Worm (Caenorhabditis elegans): Measurements from ENCODE around the gene C03B1.17.

Gene C03B1.17

DNA sequence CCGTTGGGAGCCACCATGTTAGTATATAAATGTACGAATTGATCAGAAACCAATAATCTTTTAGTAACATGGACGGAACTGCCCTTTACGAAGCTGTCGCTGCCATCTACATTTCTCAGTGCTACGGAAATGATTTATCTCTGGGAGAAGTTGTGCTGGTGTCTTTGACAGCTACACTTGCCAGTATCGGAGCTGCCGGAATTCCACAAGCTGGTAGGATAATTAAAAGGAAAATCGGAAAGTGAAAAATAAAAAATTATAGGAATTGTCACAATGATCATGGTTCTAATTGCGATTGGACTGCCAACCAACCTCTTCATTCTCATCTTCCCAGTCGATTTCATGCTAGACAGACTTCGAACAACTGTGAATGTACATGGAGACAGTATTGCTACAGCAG lies 32.5 kb downstream of the C03B1.17 start:
- no peak for TF ChIP-seq egl-18 (GFP tag; IDR thresholded peaks at IDR 0.05)
- no peak for TF ChIP-seq zfh-2 (GFP tag; conservative IDR thresholded peaks at IDR 0.05)
- no peak for TF ChIP-seq egrh-3 (GFP tag; IDR thresholded peaks at IDR 0.05)
- TF ChIP-seq lin-40 (tag; optimal IDR thresholded peaks at IDR 0.05): no peak
- no peak for TF ChIP-seq ceh-79 (tag; optimal IDR thresholded peaks at IDR 0.05)
- no peak for TF ChIP-seq bed-2 (GFP tag; IDR thresholded peaks at IDR 0.05)
- TF ChIP-seq madf-10 (tag; optimal IDR thresholded peaks at IDR 0.05): no peak
- TF ChIP-seq Y95B8A.8 (GFP tag; IDR thresholded peaks at IDR 0.05): no peak
- no peak for TF ChIP-seq nhr-179 (tag; optimal IDR thresholded peaks at IDR 0.05)
- no peak for TF ChIP-seq nhr-120 (GFP tag; IDR thresholded peaks at IDR 0.05)
- no peak for TF ChIP-seq mcd-1 (GFP tag; IDR thresholded peaks at IDR 0.05)

DNA sequence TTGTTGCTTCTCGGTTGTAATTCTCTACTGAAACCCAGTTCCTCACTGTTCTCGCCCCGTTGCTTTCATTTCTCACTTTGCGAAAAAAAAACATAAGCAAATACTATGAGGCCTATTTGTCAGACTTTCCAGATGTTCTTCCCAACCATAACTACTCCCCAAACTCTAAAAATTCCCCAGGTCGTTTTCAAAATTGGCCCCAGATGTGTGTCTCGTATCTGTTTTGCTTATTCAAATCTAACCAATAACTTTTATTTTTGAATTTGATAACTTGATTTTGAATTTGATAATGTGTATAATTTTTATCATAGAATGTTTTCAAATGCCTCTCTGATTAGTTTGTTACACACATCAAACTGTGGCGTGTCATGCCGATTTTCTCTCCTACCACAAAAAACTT lies 34.4 kb downstream of the C03B1.17 start:
- no peak for TF ChIP-seq akir-1 (GFP tag; optimal IDR thresholded peaks at IDR 0.05)
- no peak for TF ChIP-seq sea-2 (GFP tag; IDR thresholded peaks at IDR 0.05)
- no peak for TF ChIP-seq ceh-58 (GFP tag; IDR thresholded peaks at IDR 0.05)
- no peak for TF ChIP-seq attf-5 (GFP tag; optimal IDR thresholded peaks at IDR 0.05)
- no peak for TF ChIP-seq B0336.3 (GFP tag; IDR thresholded peaks at IDR 0.05)
- no peak for TF ChIP-seq lir-1 (GFP tag; conservative IDR thresholded peaks at IDR 0.05)
- TF ChIP-seq unc-62 (GFP tag; optimal IDR thresholded peaks at IDR 0.05): no peak
- no peak for TF ChIP-seq attf-6 (GFP tag; IDR thresholded peaks at IDR 0.05)
- no peak for TF ChIP-seq mcd-1 (GFP tag; IDR thresholded peaks at IDR 0.05)
- no peak for TF ChIP-seq snpc-1.1 (tag; optimal IDR thresholded peaks at IDR 0.05; ENCODE audit: insufficient read depth)
- TF ChIP-seq ets-4 (GFP tag; optimal IDR thresholded peaks at IDR 0.05): no peak
- TF ChIP-seq pha-4 (tag; optimal IDR thresholded peaks at IDR 0.05): no peak
- no peak for TF ChIP-seq lin-40 (tag; optimal IDR thresholded peaks at IDR 0.05)
- no peak for TF ChIP-seq lin-54 (GFP tag; optimal IDR thresholded peaks at IDR 0.05)
- TF ChIP-seq cebp-1 (GFP tag; IDR thresholded peaks at IDR 0.05): no peak
- TF ChIP-seq cebp-1 (tag; optimal IDR thresholded peaks at IDR 0.05): no peak
- TF ChIP-seq somi-1 (GFP tag; optimal IDR thresholded peaks at IDR 0.05): no peak
- TF ChIP-seq T07F8.4 (tag; optimal IDR thresholded peaks at IDR 0.05): no peak
- TF ChIP-seq ccch-3 (GFP tag; optimal IDR thresholded peaks at IDR 0.05): no peak
- TF ChIP-seq hmg-20 (GFP tag; IDR thresholded peaks at IDR 0.05): no peak
- no peak for TF ChIP-seq ztf-25 (GFP tag; IDR thresholded peaks at IDR 0.05)

ce11 chrX:6408286-6408685 lies 34.8 kb downstream of the C03B1.17 start:
- no peak for TF ChIP-seq D2030.7 (GFP tag; IDR thresholded peaks at IDR 0.05)
- TF ChIP-seq nhr-80 (tag; optimal IDR thresholded peaks at IDR 0.05): peak; percentile 20

- TF ChIP-seq zfh-2 (GFP tag; conservative IDR thresholded peaks at IDR 0.05): peak; percentile 78
- peak; percentile 12; the same call in 1 of the 2 replicates for TF ChIP-seq egrh-3 (GFP tag; IDR thresholded peaks at IDR 0.05)
- no peak for TF ChIP-seq tlf-1 (GFP tag; optimal IDR thresholded peaks at IDR 0.05)
Observed at ce11 chrX:6408713-6409112, 35.3 kb downstream of the C03B1.17 start.

DNA sequence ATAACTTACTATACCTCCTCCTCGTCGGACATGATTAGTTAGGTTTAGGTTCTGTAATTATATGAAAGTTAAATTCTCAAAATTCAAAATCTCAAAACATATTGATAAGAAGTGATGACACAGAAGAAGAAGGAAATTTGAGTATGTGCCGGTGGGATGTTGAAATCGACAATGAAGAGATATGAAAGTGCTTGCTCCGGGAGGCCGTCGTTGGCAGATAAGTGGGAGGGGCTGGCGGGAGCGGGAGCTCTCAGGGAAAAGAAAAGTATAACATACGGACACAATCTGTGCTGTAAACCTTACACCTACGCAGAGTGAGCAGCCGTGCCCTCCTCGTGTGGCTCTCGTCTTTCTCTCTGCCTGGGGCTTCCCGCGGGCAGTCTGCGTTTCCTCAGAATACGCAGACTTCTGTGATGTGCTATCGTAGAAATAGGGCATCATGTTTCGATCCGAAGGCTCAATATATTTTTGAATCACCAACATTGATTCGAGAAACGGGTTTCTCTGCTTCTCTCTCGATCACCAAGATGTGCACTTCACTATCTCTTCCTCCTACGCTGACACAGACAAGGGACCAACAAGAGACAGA lies 36.8 kb downstream of the C03B1.17 start, which contains the start of gene mup-2:
TSS of gene mup-2 (minus strand) at position 51 of the 589 bp plus-strand sequence.
- TF ChIP-seq cebp-1 (GFP tag; IDR thresholded peaks at IDR 0.05) (no peak), cebp-1 (tag; optimal IDR thresholded peaks at IDR 0.05) (no peak), K12H6.12 (tag; optimal IDR thresholded peaks at IDR 0.05) (no peak), F33H1.4 (GFP tag; IDR thresholded peaks at IDR 0.05) (no peak), rcor-1 (GFP tag; IDR thresholded peaks at IDR 0.05) (0 out of 2 replicates have a peak, but pooled peaks have one; percentile 13), F55B11.4 (tag; optimal IDR thresholded peaks at IDR 0.05; ENCODE audit: borderline replicate concordance, insufficient read depth) (no peak), somi-1 (GFP tag; optimal IDR thresholded peaks at IDR 0.05) (peak; percentile 40), zfh-2 (GFP tag; conservative IDR thresholded peaks at IDR 0.05) (peak; percentile 88), F10E7.11 (tag; optimal IDR thresholded peaks at IDR 0.05) (no peak), dox-1 (GFP tag; IDR thresholded peaks at IDR 0.05) (no peak), mcd-1 (GFP tag; IDR thresholded peaks at IDR 0.05) (no peak), F57A8.1 (GFP tag; optimal IDR thresholded peaks at IDR 0.05) (no peak), ceh-58 (GFP tag; IDR thresholded peaks at IDR 0.05) (no peak)

All from whole organism, young adult.